Worm (Caenorhabditis elegans) whole organism, L4 larva: ENCODE results near the gene T11G6.3.
A peak's percentile ranks its signal among the peaks of the same experiment; 100 is the strongest.

Experiments used
- D1046.2 ChIP-seq: fragments of 200-800 bp; sonication (Bioruptor generic); IDR thresholded peaks from 2 replicates; pipeline ENCODE4 v1.3.6; 2022; ENCODE audit warnings: missing genetic modification characterization, missing compliant biosample characterization
- F10B5.3 ChIP-seq: sonication (generic microtip); optimal IDR thresholded peaks from 2 replicates; lab custom pipeline; 2016; ENCODE audit warnings: mild to moderate bottlenecking, missing genetic modification characterization, missing compliant biosample characterization
- F26F4.8 ChIP-seq: fragments of 200-800 bp; sonication (Bioruptor generic); conservative IDR thresholded peaks from 2 replicates; pipeline ENCODE4 v1.3.6; 2022; ENCODE audit warnings: missing genetic modification characterization, missing compliant biosample characterization
- Y48G9A.11 ChIP-seq: fragments of 200-800 bp; sonication (Bioruptor generic); IDR thresholded peaks from 2 replicates; pipeline ENCODE4 v1.3.6; 2022; ENCODE audit warnings: missing genetic modification reagents, missing genetic modification characterization, missing compliant biosample characterization
- aha-1 ChIP-seq: fragments of 150-350 bp; peaks from one replicate; lab custom pipeline; 2014; ENCODE audit warnings: missing biosample characterization, missing genetic modification characterization
- arid-1 ChIP-seq: fragments of 200-800 bp; sonication (Bioruptor generic); conservative IDR thresholded peaks from 2 replicates; pipeline ENCODE4 v1.3.6; 2022; ENCODE audit warnings: missing genetic modification reagents, missing genetic modification characterization, missing compliant biosample characterization
- attf-4 ChIP-seq: sonication (generic microtip); optimal IDR thresholded peaks from 3 replicates; lab custom pipeline; 2017; ENCODE audit warnings: missing biosample characterization, missing genetic modification characterization
- ceh-28 ChIP-seq: fragments of 150-350 bp; optimal IDR thresholded peaks from 2 replicates; lab custom pipeline; 2014; ENCODE audit warnings: missing biosample characterization, missing genetic modification reagents, missing genetic modification characterization
- cey-2 ChIP-seq: sonication (generic microtip); optimal IDR thresholded peaks from 3 replicates; lab custom pipeline; 2017; ENCODE audit warnings: missing genetic modification characterization, mild to moderate bottlenecking, missing compliant biosample characterization, antibody characterized with exemption, borderline replicate concordance; ENCODE audit not compliant: insufficient read depth
- daf-16 ChIP-seq, 3 experiments: sonication (generic microtip); optimal IDR thresholded peaks; 2 replicates each; lab custom pipeline; 2016 to 2017; ENCODE audit warnings: missing genetic modification characterization in 3 of 3, missing genetic modification reagents in 3 of 3, mild to moderate bottlenecking in 2 of 3, missing compliant biosample characterization in 2 of 3, missing biosample characterization in 1 of 3, moderate library complexity in 1 of 3
- daf-8 ChIP-seq: fragments of 200-800 bp; sonication (Bioruptor generic); IDR thresholded peaks from 2 replicates; pipeline ENCODE4 v1.3.6; 2022; ENCODE audit warnings: missing genetic modification characterization, missing compliant biosample characterization
- dve-1 ChIP-seq: sonication (generic microtip); optimal IDR thresholded peaks from 2 replicates; lab custom pipeline; 2017; ENCODE audit warnings: antibody characterized with exemption, mild to moderate bottlenecking, missing genetic modification characterization, missing compliant biosample characterization; ENCODE audit not compliant: insufficient read depth
- egl-27 ChIP-seq: sonication (generic microtip); optimal IDR thresholded peaks from 3 replicates; lab custom pipeline; 2017; ENCODE audit warnings: missing biosample characterization, missing genetic modification reagents, missing genetic modification characterization
- fkh-10 ChIP-seq: fragments of 150-350 bp; optimal IDR thresholded peaks from 2 replicates; lab custom pipeline; 2014; ENCODE audit warnings: missing biosample characterization, missing genetic modification reagents, missing genetic modification characterization
- hlh-30 ChIP-seq: sonication (generic microtip); optimal IDR thresholded peaks from 2 replicates; lab custom pipeline; 2017; ENCODE audit warnings: antibody characterized with exemption, mild to moderate bottlenecking, missing genetic modification characterization, missing compliant biosample characterization; ENCODE audit not compliant: insufficient read depth
- lin-29 ChIP-seq: fragments of 200-800 bp; sonication (Bioruptor generic); IDR thresholded peaks from 2 replicates; pipeline ENCODE4 v1.3.6; 2022; ENCODE audit warnings: missing genetic modification reagents, missing genetic modification characterization, missing compliant biosample characterization
- lin-39 ChIP-seq: fragments of 150-350 bp; optimal IDR thresholded peaks from 2 replicates; lab custom pipeline; 2014; ENCODE audit warnings: missing biosample characterization, missing genetic modification reagents, missing genetic modification characterization
- mdl-1 ChIP-seq, 2 experiments: fragments of 150-350 bp in 1 of 2; sonication (generic microtip) in 1 of 2; optimal IDR thresholded peaks; 2 replicates each; lab custom pipeline; 2014 to 2017; ENCODE audit warnings: missing biosample characterization in 2 of 2, missing genetic modification characterization in 2 of 2
- mes-2 ChIP-seq: sonication (generic microtip); optimal IDR thresholded peaks from 2 replicates; lab custom pipeline; 2016; ENCODE audit warnings: missing genotype, mild to moderate bottlenecking, missing genetic modification characterization, missing compliant biosample characterization; ENCODE audit not compliant: poor library complexity, severe bottlenecking
- mxl-2 ChIP-seq: fragments of 200-800 bp; sonication (Bioruptor generic); conservative IDR thresholded peaks from 2 replicates; pipeline ENCODE4 v1.3.6; 2022; ENCODE audit warnings: missing genetic modification reagents, missing genetic modification characterization, missing compliant biosample characterization
- nhr-10 ChIP-seq: fragments of 150-350 bp; optimal IDR thresholded peaks from 2 replicates; lab custom pipeline; 2014; ENCODE audit warnings: missing biosample characterization, missing genetic modification characterization
- nhr-41 ChIP-seq: fragments of 200-800 bp; sonication (Bioruptor generic); IDR thresholded peaks from 2 replicates; pipeline ENCODE4 v1.3.6; 2022; ENCODE audit warnings: missing genetic modification reagents, missing genetic modification characterization, missing compliant biosample characterization
- nhr-48 ChIP-seq: sonication (generic microtip); optimal IDR thresholded peaks from 2 replicates; lab custom pipeline; 2016; ENCODE audit warnings: mild to moderate bottlenecking, missing genetic modification characterization, missing compliant biosample characterization
- nhr-6 ChIP-seq: fragments of 150-350 bp; optimal IDR thresholded peaks from 2 replicates; lab custom pipeline; 2014; ENCODE audit warnings: missing biosample characterization, missing genetic modification characterization
- php-3 ChIP-seq: fragments of 200-800 bp; sonication (Bioruptor generic); IDR thresholded peaks from 2 replicates; pipeline ENCODE4 v1.3.6; 2022; ENCODE audit warnings: missing genetic modification reagents, missing genetic modification characterization, missing compliant biosample characterization
- pqm-1 ChIP-seq: sonication (generic microtip); optimal IDR thresholded peaks from 2 replicates; lab custom pipeline; 2017; ENCODE audit warnings: missing biosample characterization, missing genetic modification characterization
- rbr-2 ChIP-seq: sonication (generic microtip); optimal IDR thresholded peaks from 2 replicates; lab custom pipeline; 2016; ENCODE audit warnings: missing genotype, missing genetic modification characterization, missing compliant biosample characterization
- saeg-2 ChIP-seq: fragments of 200-800 bp; sonication (Bioruptor generic); IDR thresholded peaks from 2 replicates; pipeline ENCODE4 v1.3.6; 2022; ENCODE audit warnings: missing genetic modification reagents, missing genetic modification characterization, missing compliant biosample characterization
- skn-1 ChIP-seq: fragments of 150-350 bp; optimal IDR thresholded peaks from 2 replicates; lab custom pipeline; 2014; ENCODE audit warnings: missing biosample characterization, missing genetic modification characterization
- spr-3 ChIP-seq: fragments of 200-800 bp; sonication (Bioruptor generic); optimal IDR thresholded peaks from 2 replicates; lab custom pipeline; 2018; ENCODE audit warnings: mild to moderate bottlenecking, missing genetic modification characterization, missing compliant biosample characterization
- unc-62 ChIP-seq, 3 experiments: fragments of 150-350 bp in 1 of 3; sonication (generic microtip); optimal IDR thresholded peaks in 2 of 3; peaks in 1 of 3; 1 replicate in 1 of 3; 2 replicates in 2 of 3; lab custom pipeline; 2014 to 2017; ENCODE audit warnings: missing biosample characterization in 3 of 3, missing genetic modification characterization in 3 of 3, missing genetic modification reagents in 3 of 3, missing genotype in 1 of 3
- zag-1 ChIP-seq: fragments of 150-350 bp; optimal IDR thresholded peaks from 2 replicates; lab custom pipeline; 2014; ENCODE audit warnings: missing biosample characterization, missing genetic modification characterization
- zip-2 ChIP-seq: fragments of 150-350 bp; optimal IDR thresholded peaks from 2 replicates; lab custom pipeline; 2014; ENCODE audit warnings: missing biosample characterization, missing genetic modification characterization
- ztf-7 ChIP-seq: fragments of 150-350 bp; optimal IDR thresholded peaks from 2 replicates; lab custom pipeline; 2014; ENCODE audit warnings: missing biosample characterization, missing genetic modification characterization

Gene T11G6.3

ce11 chrIV:10881230-10881629, 26.2 kb upstream of the T11G6.3 start, which contains the start of gene F13E9.13:
Gene F13E9.13 (plus strand): TSS chrIV:10881546.
- TF ChIP-seq dve-1 (peak; percentile 80), lin-39 (tag; lab: Kevin White, UChicago) (no peak), hlh-30 (tag; lab: Kevin White, UChicago) (no peak), php-3 (GFP tag; lab: Robert Waterston, UW) (peak; percentile 85), D1046.2 (GFP tag; lab: Robert Waterston, UW) (no peak), lin-29 (GFP tag; lab: Robert Waterston, UW) (no peak), fkh-10 (no peak), egl-27 (tag; lab: Kevin White, UChicago) (no peak), mxl-2 (GFP tag; lab: Robert Waterston, UW) (no peak), pqm-1 (tag; lab: Kevin White, UChicago) (peak; percentile 2), mdl-1 (tag; optimal IDR thresholded peaks at IDR 0.05; lab: Kevin White, UChicago) (peak in 1 of 2 experiments; percentile 30), cey-2 (no peak), Y48G9A.11 (no peak), skn-1 (tag; lab: Kevin White, UChicago) (no peak)

- no peak for TF ChIP-seq F10B5.3 (tag; lab: Kevin White, UChicago)
- no peak for TF ChIP-seq saeg-2 (GFP tag; lab: Robert Waterston, UW)
- TF ChIP-seq zip-2: no peak
- TF ChIP-seq rbr-2 (tag; lab: Kevin White, UChicago): no peak
- no peak for TF ChIP-seq daf-8 (GFP tag; lab: Robert Waterston, UW)
- TF ChIP-seq spr-3: no peak
- TF ChIP-seq daf-16 (GFP tag; optimal IDR thresholded peaks at IDR 0.05; lab: Kevin White, UChicago): no peak
- TF ChIP-seq daf-16 (tag; optimal IDR thresholded peaks at IDR 0.05; lab: Kevin White, UChicago): no peak
- TF ChIP-seq nhr-6 (tag; lab: Kevin White, UChicago): no peak
- TF ChIP-seq F26F4.8: no peak
- no peak for TF ChIP-seq zag-1
Observed at ce11 chrIV:10880264-10880663, 25.2 kb upstream of the T11G6.3 start, which contains the start of gene fipr-15. Gene fipr-15 (plus strand): TSS chrIV:10880564.

ce11 chrIV:10879542-10879941, 24.5 kb upstream of the T11G6.3 start, which contains the start of gene sdz-13:
Gene sdz-13 (minus strand): TSS chrIV:10879642.
- TF ChIP-seq aha-1 (tag; lab: Kevin White, UChicago): no peak

- TF ChIP-seq unc-62 (GFP tag; optimal IDR thresholded peaks at IDR 0.05 in 1 of 2; lab: Kevin White, UChicago) (peak in 1 of 2 experiments; percentile 65), unc-62 (tag; optimal IDR thresholded peaks at IDR 0.05; lab: Kevin White, UChicago) (no peak), nhr-48 (tag; lab: Kevin White, UChicago) (no peak), php-3 (GFP tag; lab: Robert Waterston, UW) (no peak)
Observed at ce11 chrIV:10876844-10877243, 21.8 kb upstream of the T11G6.3 start, which contains the start of gene fipr-14. Gene fipr-14 (plus strand): TSS chrIV:10877144.

- TF ChIP-seq F10B5.3 (tag; lab: Kevin White, UChicago) (no peak), ceh-28 (no peak), arid-1 (GFP tag; lab: Robert Waterston, UW) (no peak), nhr-10 (tag; lab: Kevin White, UChicago) (no peak)
Observed at ce11 chrIV:10874527-10874926, 19.5 kb upstream of the T11G6.3 start, which contains the start of gene F13E9.12. Gene F13E9.12 (minus strand): TSS chrIV:10874627.

- no peak for TF ChIP-seq ztf-7
- no peak for TF ChIP-seq mes-2
- TF ChIP-seq hlh-30 (tag; lab: Kevin White, UChicago): no peak
- TF ChIP-seq nhr-41 (GFP tag; lab: Robert Waterston, UW): no peak
- TF ChIP-seq attf-4 (tag; lab: Kevin White, UChicago): no peak
Observed at ce11 chrIV:10870158-10870557, 15.1 kb upstream of the T11G6.3 start.
